Fruit fly (Drosophila melanogaster): ENCODE measurements around the gene CG8661.

The CG8661 gene

dm6 chrX:17282196-17282595 lies 2.1 kb downstream of the CG8661 start, which contains the start of gene CG5445:
Gene CG5445 (plus strand): TSS chrX:17282496.
- TF ChIP-seq Eip75B (GFP tag; optimal IDR thresholded peaks at IDR 0.05), result no peak
- no peak for TF ChIP-seq Hr38 (GFP tag; optimal IDR thresholded peaks at IDR 0.05)
- TF ChIP-seq Hr4 (GFP tag; optimal IDR thresholded peaks at IDR 0.05), result no peak
- no peak for TF ChIP-seq achi (GFP tag; optimal IDR thresholded peaks at IDR 0.05)
- TF ChIP-seq ss (GFP tag; optimal IDR thresholded peaks at IDR 0.05), result no peak
- no peak for TF ChIP-seq vri (GFP tag; optimal IDR thresholded peaks at IDR 0.05)
- TF ChIP-seq CG1621 (tag; optimal IDR thresholded peaks at IDR 0.05), result no peak
- TF ChIP-seq CG8632 (GFP tag; optimal IDR thresholded peaks at IDR 0.05), result no peak
- no peak for TF ChIP-seq CG6792 (GFP tag; optimal IDR thresholded peaks at IDR 0.05)

DNA sequence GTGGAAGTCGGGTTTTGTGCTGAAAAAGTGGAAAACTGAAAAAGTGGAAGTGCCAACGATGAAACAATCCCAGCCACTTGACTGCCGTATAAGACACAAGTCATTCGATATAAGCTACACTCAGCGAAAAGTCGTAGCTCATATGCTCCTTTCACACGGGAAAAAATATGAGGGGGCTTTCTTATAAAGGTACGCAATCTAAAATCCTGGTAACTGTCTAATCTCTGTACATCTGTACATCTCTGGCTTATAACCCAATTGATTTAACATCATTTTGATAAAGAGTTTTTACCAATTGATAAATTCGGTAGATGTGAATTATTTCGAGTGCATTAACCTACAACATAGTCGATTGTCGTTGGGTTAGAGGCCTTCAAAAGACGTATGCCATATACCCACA lies 9.5 kb downstream of the CG8661 start:
- TF ChIP-seq OdsH (GFP tag; optimal IDR thresholded peaks at IDR 0.05) (no peak), CG4318 (GFP tag; optimal IDR thresholded peaks at IDR 0.05) (peak; percentile 35), Eip78C (GFP tag) (peak; percentile 70), CG6854 (GFP tag; optimal IDR thresholded peaks at IDR 0.05) (no peak), CG15336 (GFP tag; IDR thresholded peaks at IDR 0.05) (peak; percentile 59), CG6163 (GFP tag; IDR thresholded peaks at IDR 0.05) (0 out of 3 replicates have a peak, but pooled peaks have one; percentile 26), CG6808 (GFP tag; optimal IDR thresholded peaks at IDR 0.05) (no peak), net (GFP tag; optimal IDR thresholded peaks at IDR 0.05) (no peak), CG8119 (GFP tag; IDR thresholded peaks at IDR 0.05) (peak; percentile 47; the same call in 1 of the 3 replicates), Met (GFP tag; optimal IDR thresholded peaks at IDR 0.05) (no peak), fkh (GFP tag; optimal IDR thresholded peaks at IDR 0.05) (no peak), Eip75B (GFP tag; optimal IDR thresholded peaks at IDR 0.05) (no peak), CG11902 (GFP tag; optimal IDR thresholded peaks at IDR 0.05) (no peak), Sox14 (GFP tag; optimal IDR thresholded peaks at IDR 0.05) (no peak), Hr4 (GFP tag; optimal IDR thresholded peaks at IDR 0.05) (peak; percentile 66), CG6792 (GFP tag; optimal IDR thresholded peaks at IDR 0.05) (no peak), CG32006 (GFP tag; optimal IDR thresholded peaks at IDR 0.05) (peak; percentile 67), CG16779 (tag; optimal IDR thresholded peaks at IDR 0.05) (no peak)

DNA sequence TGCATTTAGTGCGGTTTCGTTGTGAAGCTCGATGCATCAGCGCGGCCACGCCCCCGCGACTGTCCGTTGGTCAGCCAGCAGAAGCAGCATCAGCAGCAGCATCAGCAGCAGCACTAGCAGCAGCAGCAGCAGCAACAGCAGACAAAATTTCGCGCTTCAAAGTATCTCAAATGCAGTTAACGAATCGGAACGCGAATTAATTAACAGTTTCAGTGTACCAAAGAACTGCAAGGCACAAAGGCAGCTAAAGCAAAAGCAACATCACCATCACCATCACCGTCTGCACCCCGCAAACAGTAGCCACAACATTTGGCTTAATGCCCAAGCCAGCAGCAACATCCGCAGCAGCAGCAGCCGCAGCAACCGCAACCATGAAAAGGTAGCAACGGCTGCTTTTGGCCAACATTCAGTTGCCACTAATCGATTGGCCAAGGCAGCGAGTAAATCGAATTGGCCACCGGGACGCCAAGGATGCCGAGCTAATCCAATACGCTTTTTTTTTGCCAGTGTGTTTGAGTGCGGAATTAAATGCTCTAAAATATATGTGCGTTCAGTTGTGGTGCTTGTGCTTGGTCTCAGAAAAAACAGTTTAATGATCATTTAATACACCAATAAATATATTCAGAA lies 18.8 kb downstream of the CG8661 start:
- TF ChIP-seq CG7368 (GFP tag; optimal IDR thresholded peaks at IDR 0.05) (no peak), Met (GFP tag; optimal IDR thresholded peaks at IDR 0.05) (no peak), Eip75B (GFP tag; optimal IDR thresholded peaks at IDR 0.05) (no peak), OdsH (GFP tag; optimal IDR thresholded peaks at IDR 0.05) (no peak), Smox (GFP tag; optimal IDR thresholded peaks at IDR 0.05) (no peak), Hr38 (GFP tag; optimal IDR thresholded peaks at IDR 0.05) (no peak), fkh (GFP tag; optimal IDR thresholded peaks at IDR 0.05) (no peak), CG8119 (GFP tag; IDR thresholded peaks at IDR 0.05) (no peak), CG3919 (GFP tag; optimal IDR thresholded peaks at IDR 0.05) (no peak), Ets21C (GFP tag; optimal IDR thresholded peaks at IDR 0.05) (no peak), Lpt (GFP tag; optimal IDR thresholded peaks at IDR 0.05) (no peak), esn (GFP tag; optimal IDR thresholded peaks at IDR 0.05) (no peak), Gug (GFP tag; IDR thresholded peaks at IDR 0.05) (no peak), CG6792 (GFP tag; optimal IDR thresholded peaks at IDR 0.05) (no peak)

dm6 chrX:17262049-17262448 lies 22.3 kb downstream of the CG8661 start:
- TF ChIP-seq topi (GFP tag; optimal IDR thresholded peaks at IDR 0.05) (no peak), Eip93F (GFP tag; optimal IDR thresholded peaks at IDR 0.05) (no peak), CG11762 (GFP tag; optimal IDR thresholded peaks at IDR 0.05; ENCODE audit: insufficient read depth) (no peak), Gug (GFP tag; IDR thresholded peaks at IDR 0.05) (no peak), CG7368 (GFP tag; optimal IDR thresholded peaks at IDR 0.05) (no peak), Sox14 (GFP tag; optimal IDR thresholded peaks at IDR 0.05) (no peak), CG10631 (GFP tag; optimal IDR thresholded peaks at IDR 0.05) (no peak), net (GFP tag; optimal IDR thresholded peaks at IDR 0.05) (no peak), fd59A (GFP tag; optimal IDR thresholded peaks at IDR 0.05) (no peak), CG32006 (GFP tag; optimal IDR thresholded peaks at IDR 0.05) (no peak), dsx (GFP tag; optimal IDR thresholded peaks at IDR 0.05; ENCODE audit: poor library complexity, severe bottlenecking) (no peak), CG34406 (GFP tag; optimal IDR thresholded peaks at IDR 0.05) (no peak), salr (GFP tag; optimal IDR thresholded peaks at IDR 0.05) (no peak), Met (GFP tag; optimal IDR thresholded peaks at IDR 0.05) (no peak), fkh (GFP tag; optimal IDR thresholded peaks at IDR 0.05) (no peak), CG9139 (GFP tag; optimal IDR thresholded peaks at IDR 0.05) (no peak), Sox102F (GFP tag; optimal IDR thresholded peaks at IDR 0.05) (no peak), esn (GFP tag; optimal IDR thresholded peaks at IDR 0.05) (no peak), Eip75B (GFP tag; optimal IDR thresholded peaks at IDR 0.05) (no peak)

Data from whole organism, prepupa.